Worm (Caenorhabditis elegans): ENCODE data around the gene Y6E2A.5.

DNA sequence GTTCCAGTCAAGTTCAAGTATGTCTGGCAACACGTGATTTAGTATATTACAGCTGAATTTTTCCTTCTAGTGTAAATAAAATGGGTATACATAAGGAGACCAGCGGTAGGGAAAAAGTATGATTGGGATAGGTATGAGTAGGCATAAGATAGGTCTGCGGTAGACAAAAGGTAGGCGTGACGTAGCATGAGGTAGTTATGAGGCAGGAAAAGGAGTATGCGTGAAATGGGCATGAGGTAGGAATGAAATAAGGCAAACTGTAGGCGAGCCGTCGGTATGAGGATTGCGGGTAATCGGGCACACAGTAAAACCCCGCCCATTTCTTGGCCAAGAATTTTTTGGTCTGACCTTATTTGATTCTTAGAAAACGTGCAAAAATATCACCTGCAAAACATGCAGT is 3.0 kb upstream of the Y6E2A.5 start:
- TF ChIP-seq fkh-10 (GFP tag; optimal IDR thresholded peaks at IDR 0.05) (no peak), nhr-28 (tag; optimal IDR thresholded peaks at IDR 0.05) (no peak), nhr-71 (tag; optimal IDR thresholded peaks at IDR 0.05) (no peak), hlh-4 (tag; optimal IDR thresholded peaks at IDR 0.05) (peak; percentile 95), pax-3 (tag; optimal IDR thresholded peaks at IDR 0.05) (no peak), egl-27 (tag; optimal IDR thresholded peaks at IDR 0.05) (no peak), mep-1 (tag; optimal IDR thresholded peaks at IDR 0.05) (no peak), ama-1 (optimal IDR thresholded peaks at IDR 0.05) (no peak)
